Fruit fly (Drosophila melanogaster): ENCODE results near the gene CG10725.

The CG10725 gene

DNA sequence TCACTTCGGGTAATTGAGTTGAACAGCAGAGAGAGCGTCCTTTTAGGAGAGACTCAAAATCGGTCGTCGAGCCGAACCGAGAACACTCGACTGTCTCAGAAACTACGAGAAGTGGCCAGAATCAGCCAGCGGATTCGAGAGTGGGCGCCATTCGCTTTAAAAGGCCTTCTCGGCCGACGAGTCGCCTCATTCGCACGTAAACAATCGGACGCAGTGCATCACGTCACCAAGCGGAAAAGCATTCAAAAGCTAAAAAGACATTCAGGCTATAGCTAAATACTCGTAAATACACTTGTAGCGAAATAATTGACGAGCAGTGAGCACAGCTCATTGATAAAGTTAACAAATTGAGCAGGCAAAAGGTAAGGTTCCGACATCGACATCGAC is 42.5 kb downstream of the CG10725 start:
- TF ChIP-seq gl (tag; optimal IDR thresholded peaks at IDR 0.05) (no peak), CG17806 (tag; optimal IDR thresholded peaks at IDR 0.05) (no peak), fd96Ca (GFP tag; IDR thresholded peaks at IDR 0.05) (no peak), rn (GFP tag; IDR thresholded peaks at IDR 0.05) (no peak), Ets98B (GFP tag; IDR thresholded peaks at IDR 0.05) (no peak), Snoo (tag; optimal IDR thresholded peaks at IDR 0.05) (no peak), CG32121 (GFP tag; IDR thresholded peaks at IDR 0.05) (no peak), EcR (GFP tag; optimal IDR thresholded peaks at IDR 0.05) (no peak), CG34367 (tag; optimal IDR thresholded peaks at IDR 0.05) (no peak), CG8301 (tag; optimal IDR thresholded peaks at IDR 0.05) (no peak), Pif1B (GFP tag; optimal IDR thresholded peaks at IDR 0.05) (no peak), CG15710 (tag; optimal IDR thresholded peaks at IDR 0.05) (no peak), CG9948 (tag; optimal IDR thresholded peaks at IDR 0.05) (no peak), CG14655 (GFP tag; optimal IDR thresholded peaks at IDR 0.05) (no peak), CG4496 (GFP tag; IDR thresholded peaks at IDR 0.05) (no peak), D1 (tag; optimal IDR thresholded peaks at IDR 0.05) (no peak), Pif1A (GFP tag; optimal IDR thresholded peaks at IDR 0.05) (no peak), CG8159 (tag; optimal IDR thresholded peaks at IDR 0.05) (no peak)

DNA sequence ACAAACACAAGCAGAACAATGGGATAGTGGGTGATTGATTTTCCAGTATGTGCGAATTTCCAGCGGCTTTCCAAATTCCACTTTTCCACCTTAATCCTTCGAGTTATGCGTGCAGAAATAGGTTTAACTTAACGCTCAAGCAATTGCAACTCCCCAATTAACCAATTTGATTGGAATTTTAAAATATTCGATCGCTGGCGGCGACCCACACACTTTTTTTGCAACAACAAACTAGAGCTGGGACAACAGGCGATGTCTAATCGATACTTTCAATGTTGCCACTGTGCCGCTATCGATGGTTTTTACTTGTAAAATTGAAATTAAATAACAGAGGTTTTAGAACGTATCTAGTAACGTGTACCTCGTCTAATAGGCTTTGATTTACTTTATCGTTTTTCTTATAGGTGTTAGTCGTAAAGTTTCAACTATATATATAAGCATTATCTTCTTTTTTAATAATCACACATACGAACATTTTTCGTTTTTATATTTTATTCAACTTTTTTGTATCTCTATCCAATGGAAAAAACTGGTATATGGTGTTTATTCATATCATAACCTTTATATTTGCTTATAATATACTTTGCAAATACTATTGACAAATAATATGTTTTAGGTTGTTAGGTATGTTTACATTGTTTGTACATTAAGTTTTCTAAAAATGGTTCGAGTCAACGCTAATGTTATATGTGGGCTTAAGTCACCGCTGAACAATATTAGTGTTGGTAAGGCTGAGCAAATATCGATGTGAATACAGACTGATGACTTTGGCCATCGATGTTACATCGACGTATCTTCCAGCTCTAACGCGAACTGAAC is 48.5 kb downstream of the CG10725 start, which contains the start of the genes Abp1 and Tgi:
Gene Abp1 (minus strand): TSS at position 240 of the 819 bp plus-strand sequence.
Gene Tgi (plus strand): TSS at position 757 of the 819 bp plus-strand sequence.
- TF ChIP-seq D1 (tag; optimal IDR thresholded peaks at IDR 0.05) (no peak), Pif1A (GFP tag; optimal IDR thresholded peaks at IDR 0.05) (no peak), CG12605 (GFP tag; IDR thresholded peaks at IDR 0.05) (no peak)

dm6 chr3L:13486860-13487404 is 49.2 kb downstream of the CG10725 start:
- TF ChIP-seq CG8301 (tag; optimal IDR thresholded peaks at IDR 0.05) (peak; percentile 5), CG14655 (GFP tag; optimal IDR thresholded peaks at IDR 0.05) (no peak), CG13204 (GFP tag; optimal IDR thresholded peaks at IDR 0.05) (peak; percentile 5), CG4496 (GFP tag; IDR thresholded peaks at IDR 0.05) (peak; percentile 62; the same call in 2 of the 3 replicates), Ets98B (GFP tag; IDR thresholded peaks at IDR 0.05) (peak; percentile 36; the same call in 1 of the 2 replicates), CG10348 (GFP tag; IDR thresholded peaks at IDR 0.05) (no peak), EcR (GFP tag; optimal IDR thresholded peaks at IDR 0.05) (peak; percentile 24), CG32121 (GFP tag; IDR thresholded peaks at IDR 0.05) (peak; percentile 24; the same call in 1 of the 2 replicates)

DNA sequence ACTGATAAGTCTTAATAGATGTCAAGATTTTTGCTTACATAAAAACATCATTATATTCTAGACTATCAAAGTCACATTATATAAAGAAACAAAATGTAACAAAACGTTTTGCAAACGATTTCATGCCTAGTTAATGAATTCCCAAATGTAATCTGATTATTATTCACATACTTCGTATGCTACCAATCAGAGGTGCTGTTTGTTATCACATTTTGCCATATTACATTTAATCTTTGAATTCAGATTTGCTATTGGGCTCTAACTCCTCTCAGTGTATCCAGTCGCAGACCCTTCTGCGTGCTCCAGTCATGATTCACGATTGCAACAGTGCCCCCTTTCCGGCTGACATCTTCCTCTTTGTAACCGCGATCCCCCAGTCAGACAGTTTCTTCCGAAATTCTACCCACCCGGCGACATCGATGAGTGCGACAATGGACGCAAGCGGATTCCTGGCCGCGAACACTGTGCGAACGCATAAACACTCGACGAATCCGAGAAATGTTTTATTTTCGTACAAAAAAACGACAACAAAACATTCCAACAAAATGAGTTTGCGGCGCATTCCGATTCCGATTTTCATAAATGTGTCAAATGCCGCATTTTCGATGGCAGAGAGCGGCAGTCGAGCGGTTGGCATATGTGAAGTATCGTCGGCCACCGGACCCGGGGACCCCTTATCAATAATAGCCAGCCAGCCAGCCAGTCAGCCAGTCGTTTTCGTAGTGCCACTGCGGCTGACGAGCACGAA is 50.5 kb downstream of the CG10725 start:
- TF ChIP-seq CG17806 (tag; optimal IDR thresholded peaks at IDR 0.05) (peak; percentile 26), D1 (tag; optimal IDR thresholded peaks at IDR 0.05) (no peak), CG8159 (tag; optimal IDR thresholded peaks at IDR 0.05) (peak; percentile 44), CG9948 (tag; optimal IDR thresholded peaks at IDR 0.05) (peak; percentile 6), CG32121 (GFP tag; IDR thresholded peaks at IDR 0.05) (peak; percentile 26; the same call in 1 of the 2 replicates), CG13204 (GFP tag; optimal IDR thresholded peaks at IDR 0.05) (peak; percentile 7), CG4496 (GFP tag; IDR thresholded peaks at IDR 0.05) (no peak), Pif1A (GFP tag; optimal IDR thresholded peaks at IDR 0.05) (peak; percentile 1), CG10348 (GFP tag; IDR thresholded peaks at IDR 0.05) (no peak), EcR (GFP tag; optimal IDR thresholded peaks at IDR 0.05) (peak; percentile 2), gl (tag; optimal IDR thresholded peaks at IDR 0.05) (no peak), CG15710 (tag; optimal IDR thresholded peaks at IDR 0.05) (peak; percentile 17), CG14655 (GFP tag; optimal IDR thresholded peaks at IDR 0.05) (peak; percentile 34), Ets98B (GFP tag; IDR thresholded peaks at IDR 0.05) (peak; percentile 8; the same call in 1 of the 2 replicates), CG12605 (GFP tag; IDR thresholded peaks at IDR 0.05) (no peak), Snoo (tag; optimal IDR thresholded peaks at IDR 0.05) (peak; percentile 50), Pif1B (GFP tag; optimal IDR thresholded peaks at IDR 0.05) (no peak), CG8301 (tag; optimal IDR thresholded peaks at IDR 0.05) (peak; percentile 10)
